Fruit fly (Drosophila melanogaster): ENCODE results near the gene Ir94g.

DNA sequence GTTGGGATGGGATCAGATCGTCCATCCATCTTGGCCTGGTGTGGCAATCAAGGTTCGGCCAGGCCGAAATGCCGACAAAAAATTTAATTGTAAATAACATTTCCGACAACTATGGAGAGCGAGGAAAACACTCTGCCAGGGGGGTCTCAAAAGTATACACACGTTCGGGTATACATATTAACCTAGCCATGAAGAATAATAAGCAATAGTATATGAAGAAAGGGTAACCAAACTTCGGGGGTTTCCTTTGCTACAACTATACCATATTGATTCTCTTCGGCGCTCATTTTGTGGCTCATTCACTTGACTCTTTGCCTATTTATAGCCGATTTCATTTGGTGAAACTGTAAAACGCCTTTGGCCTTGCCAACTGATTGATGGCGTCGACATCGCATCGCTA lies 13.6 kb downstream of the Ir94g start:
- TF ChIP-seq toe (GFP tag; optimal IDR thresholded peaks at IDR 0.05) (no peak), ovo (GFP tag; optimal IDR thresholded peaks at IDR 0.05) (no peak), tj (GFP tag; optimal IDR thresholded peaks at IDR 0.05) (no peak)
